Worm (Caenorhabditis elegans) whole organism, L3 larva: ENCODE data around the gene klp-20.

Experiments used
- elt-2 ChIP-seq: sonication (generic microtip); optimal IDR thresholded peaks from 2 replicates; lab custom pipeline; 2016; ENCODE audit warnings: missing genetic modification reagents, mild to moderate bottlenecking, missing genetic modification characterization, missing compliant biosample characterization
- nhr-11 ChIP-seq: fragments of 150-350 bp; optimal IDR thresholded peaks from 2 replicates; lab custom pipeline; 2014; ENCODE audit warnings: missing biosample characterization, missing genetic modification characterization
- nhr-67 ChIP-seq: fragments of 150-350 bp; optimal IDR thresholded peaks from 2 replicates; lab custom pipeline; 2014; ENCODE audit warnings: missing biosample characterization, missing genetic modification characterization

DNA sequence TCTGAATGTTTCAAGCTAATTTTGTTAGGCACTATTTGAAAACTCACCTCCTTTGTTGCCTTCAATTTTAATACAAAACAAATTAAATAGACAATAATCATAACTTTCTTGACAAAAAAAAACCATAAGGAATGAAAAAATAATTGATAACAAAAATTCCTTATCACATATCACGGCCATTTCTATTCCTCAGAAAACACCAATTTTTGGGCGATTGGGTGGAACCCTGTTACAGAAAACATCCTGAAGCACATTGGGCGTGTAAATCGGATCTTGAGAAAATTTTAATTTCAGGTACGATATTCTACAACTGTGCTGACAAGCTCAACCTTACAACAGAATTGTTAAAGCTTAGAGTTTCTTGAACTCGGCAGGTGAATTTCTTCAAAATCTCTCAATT is 45.0 kb upstream of the klp-20 start, which contains the start of gene F40G9.8:
- TF ChIP-seq nhr-67 (tag; lab: Kevin White, UChicago) (no peak), nhr-11 (tag; lab: Kevin White, UChicago) (no peak), elt-2 (tag; lab: Kevin White, UChicago) (no peak)
